Worm (Caenorhabditis elegans) whole organism, L1 larva: ENCODE data around the gene dph-2.

Experiments used
- ces-1 ChIP-seq: fragments of 150-350 bp; optimal IDR thresholded peaks from 2 replicates; lab custom pipeline; 2014; ENCODE audit warnings: missing biosample characterization, missing genetic modification reagents, missing genetic modification characterization
- dpl-1 ChIP-seq, 3 experiments: fragments of 150-350 bp in 2 of 3; sonication (generic microtip) in 1 of 3; optimal IDR thresholded peaks; 2 replicates each; lab custom pipeline; 2014 to 2017; ENCODE audit warnings: missing biosample characterization in 3 of 3, missing genetic modification characterization in 3 of 3, missing genetic modification reagents in 3 of 3
- efl-3 ChIP-seq: fragments of 200-800 bp; sonication (Bioruptor generic); optimal IDR thresholded peaks from 2 replicates; lab custom pipeline; 2018; ENCODE audit warnings: mild to moderate bottlenecking, missing genetic modification characterization, missing compliant biosample characterization
- elt-2 ChIP-seq: sonication (generic microtip); optimal IDR thresholded peaks from 2 replicates; lab custom pipeline; 2016; ENCODE audit warnings: missing genetic modification characterization, mild to moderate bottlenecking, inconsistent platforms, missing compliant biosample characterization, missing genetic modification reagents
- ets-5 ChIP-seq: fragments of 200-800 bp; sonication (Bioruptor generic); IDR thresholded peaks from 2 replicates; pipeline ENCODE4 v1.3.6; 2022; ENCODE audit warnings: missing genetic modification characterization, missing compliant biosample characterization
- fkh-10 ChIP-seq: sonication (generic microtip); optimal IDR thresholded peaks from 2 replicates; lab custom pipeline; 2017; ENCODE audit warnings: missing biosample characterization, missing genetic modification reagents, missing genetic modification characterization
- fkh-4 ChIP-seq: sonication (generic microtip); optimal IDR thresholded peaks from 2 replicates; lab custom pipeline; 2016; ENCODE audit warnings: missing compliant biosample characterization, missing genetic modification characterization, borderline replicate concordance
- hlh-4 ChIP-seq: sonication (generic microtip); optimal IDR thresholded peaks from 2 replicates; lab custom pipeline; 2016; ENCODE audit warnings: mild to moderate bottlenecking, missing genetic modification characterization, missing compliant biosample characterization
- lin-15B ChIP-seq: fragments of 150-350 bp; sonication (generic microtip); optimal IDR thresholded peaks from 3 replicates; lab custom pipeline; 2014; ENCODE audit warnings: missing biosample characterization, missing genetic modification characterization
- lin-35 ChIP-seq, 2 experiments: fragments of 150-350 bp; optimal IDR thresholded peaks; 2 replicates each; lab custom pipeline; 2014; ENCODE audit warnings: missing biosample characterization in 2 of 2, missing genetic modification characterization in 2 of 2, missing genetic modification reagents in 2 of 2
- lsy-2 ChIP-seq, 2 experiments: fragments of 150-350 bp; optimal IDR thresholded peaks; 2 replicates each; lab custom pipeline; 2014; ENCODE audit warnings: missing biosample characterization in 2 of 2, missing genetic modification characterization in 2 of 2
- mef-2 ChIP-seq: fragments of 150-350 bp; optimal IDR thresholded peaks from 2 replicates; lab custom pipeline; 2014; ENCODE audit warnings: missing biosample characterization, missing genetic modification characterization
- nhr-11 ChIP-seq: fragments of 150-350 bp; optimal IDR thresholded peaks from 2 replicates; lab custom pipeline; 2014; ENCODE audit warnings: missing biosample characterization, missing genetic modification characterization
- nhr-28 ChIP-seq: fragments of 150-350 bp; optimal IDR thresholded peaks from 2 replicates; lab custom pipeline; 2014; ENCODE audit warnings: missing biosample characterization, missing genetic modification characterization
- unc-130 ChIP-seq: fragments of 150-350 bp; optimal IDR thresholded peaks from 2 replicates; lab custom pipeline; 2017; ENCODE audit warnings: missing biosample characterization, missing genetic modification characterization, inconsistent platforms
- unc-30 ChIP-seq: sonication (generic microtip); optimal IDR thresholded peaks from 2 replicates; lab custom pipeline; 2017; ENCODE audit warnings: missing biosample characterization, missing genetic modification characterization

dph-2 gene

ce11 chrII:10656395-10656794, 57.7 kb downstream of the dph-2 start:
- TF ChIP-seq unc-30 (tag; lab: Kevin White, UChicago) (no peak), ces-1 (GFP tag; lab: Kevin White, UChicago) (no peak), elt-2 (tag; lab: Kevin White, UChicago) (peak; percentile 29), ets-5 (GFP tag; lab: Robert Waterston, UW) (no peak), fkh-10 (GFP tag; lab: Kevin White, UChicago) (no peak)

ce11 chrII:10654435-10654834, 59.7 kb downstream of the dph-2 start:
- no peak for TF ChIP-seq hlh-4 (tag; lab: Kevin White, UChicago)

- TF ChIP-seq lin-35 (GFP tag; optimal IDR thresholded peaks at IDR 0.05; lab: Kevin White, UChicago): peak in 1 of 2 experiments; percentile 12
- no peak for TF ChIP-seq lsy-2 (tag; optimal IDR thresholded peaks at IDR 0.05; lab: Kevin White, UChicago)
- no peak for TF ChIP-seq fkh-4 (tag; lab: Kevin White, UChicago)
- no peak for TF ChIP-seq ets-5 (GFP tag; lab: Robert Waterston, UW)
- no peak for TF ChIP-seq nhr-28 (tag; lab: Kevin White, UChicago)
- TF ChIP-seq nhr-11 (tag; lab: Kevin White, UChicago): no peak
- no peak for TF ChIP-seq unc-130
- no peak for TF ChIP-seq dpl-1 (GFP tag; optimal IDR thresholded peaks at IDR 0.05; lab: Kevin White, UChicago)
- no peak for TF ChIP-seq lin-15B (tag; lab: Kevin White, UChicago)
- peak; percentile 42 for TF ChIP-seq elt-2 (tag; lab: Kevin White, UChicago)
- no peak for TF ChIP-seq efl-3 (GFP tag; lab: Kevin White, UChicago)
- TF ChIP-seq mef-2 (tag; lab: Kevin White, UChicago): no peak
Observed at ce11 chrII:10653559-10653958, 60.5 kb downstream of the dph-2 start.
